Worm (Caenorhabditis elegans) whole organism, L4 larva: Measurements from ENCODE around the gene C02E7.6.
A peak's percentile ranks its signal among the peaks of the same experiment; 100 is the strongest.

ENCODE experiments used
- F26F4.8 ChIP-seq: fragments of 200-800 bp; sonication (Bioruptor generic); conservative IDR thresholded peaks from 2 replicates; pipeline ENCODE4 v1.3.6; 2022; ENCODE audit warnings: missing genetic modification characterization, missing compliant biosample characterization
- F44E2.7 ChIP-seq: fragments of 200-800 bp; sonication (Bioruptor generic); IDR thresholded peaks from 2 replicates; pipeline ENCODE4 v2.1.2; 2022; ENCODE audit warnings: missing genetic modification characterization, missing compliant biosample characterization
- ama-1 ChIP-seq: fragments of 150-350 bp; optimal IDR thresholded peaks from 2 replicates; lab custom pipeline; 2014; ENCODE audit warnings: inconsistent platforms, mixed read lengths
- arid-1 ChIP-seq: fragments of 200-800 bp; sonication (Bioruptor generic); conservative IDR thresholded peaks from 2 replicates; pipeline ENCODE4 v1.3.6; 2022; ENCODE audit warnings: missing genetic modification reagents, missing genetic modification characterization, missing compliant biosample characterization
- ceh-32 ChIP-seq: sonication (generic microtip); optimal IDR thresholded peaks from 2 replicates; lab custom pipeline; 2016; ENCODE audit warnings: mild to moderate bottlenecking, missing genetic modification characterization, missing compliant biosample characterization; ENCODE audit not compliant: poor library complexity
- daf-16 ChIP-seq, 3 experiments: sonication (generic microtip); optimal IDR thresholded peaks; 2 replicates each; lab custom pipeline; 2016 to 2017; ENCODE audit warnings: missing genetic modification characterization in 3 of 3, missing genetic modification reagents in 3 of 3, mild to moderate bottlenecking in 2 of 3, missing compliant biosample characterization in 2 of 3, missing biosample characterization in 1 of 3, moderate library complexity in 1 of 3
- dmd-6 ChIP-seq: fragments of 200-800 bp; sonication (Bioruptor generic); IDR thresholded peaks from 2 replicates; pipeline ENCODE4 v1.3.6; 2022; ENCODE audit warnings: missing genetic modification reagents, missing genetic modification characterization, missing compliant biosample characterization
- dpl-1 ChIP-seq: fragments of 150-350 bp; optimal IDR thresholded peaks from 2 replicates; lab custom pipeline; 2014; ENCODE audit warnings: missing biosample characterization, missing genetic modification reagents, missing genetic modification characterization
- duxl-1 ChIP-seq: sonication (generic microtip); optimal IDR thresholded peaks from 2 replicates; lab custom pipeline; 2016; ENCODE audit warnings: mild to moderate bottlenecking, missing genetic modification characterization, moderate library complexity, missing compliant biosample characterization; ENCODE audit not compliant: poor library complexity
- dve-1 ChIP-seq: sonication (generic microtip); optimal IDR thresholded peaks from 2 replicates; lab custom pipeline; 2017; ENCODE audit warnings: antibody characterized with exemption, mild to moderate bottlenecking, missing genetic modification characterization, missing compliant biosample characterization; ENCODE audit not compliant: insufficient read depth
- gei-8 ChIP-seq: fragments of 200-800 bp; sonication (Bioruptor generic); optimal IDR thresholded peaks from 2 replicates; lab custom pipeline; 2018; ENCODE audit warnings: mild to moderate bottlenecking, missing genetic modification characterization, missing compliant biosample characterization
- hif-1 ChIP-seq, 2 experiments: sonication (generic microtip); optimal IDR thresholded peaks; 2 replicates each; lab custom pipeline; 2016 to 2017; ENCODE audit warnings: missing compliant biosample characterization in 2 of 2, missing genetic modification characterization in 2 of 2, missing genetic modification reagents in 2 of 2, missing genotype in 2 of 2, mild to moderate bottlenecking in 1 of 2
- lim-7 ChIP-seq: fragments of 200-800 bp; sonication (Bioruptor generic); IDR thresholded peaks from 2 replicates; pipeline ENCODE4 v1.3.6; 2022; ENCODE audit warnings: missing genetic modification characterization, missing compliant biosample characterization
- mdt-29 ChIP-seq: fragments of 200-800 bp; sonication (Bioruptor generic); IDR thresholded peaks from 2 replicates; pipeline ENCODE4 v1.3.6; 2022; ENCODE audit warnings: missing genetic modification reagents, missing genetic modification characterization, missing compliant biosample characterization
- nhr-42 ChIP-seq: fragments of 200-800 bp; sonication (Bioruptor generic); IDR thresholded peaks from 2 replicates; pipeline ENCODE4 v1.3.6; 2022; ENCODE audit warnings: missing genetic modification characterization, missing compliant biosample characterization
- pha-4 ChIP-seq, 2 experiments: fragments of 150-350 bp in 1 of 2; fragments of 200-800 bp in 1 of 2; sonication (Bioruptor generic) in 1 of 2; IDR thresholded peaks in 1 of 2; optimal IDR thresholded peaks in 1 of 2; 2 replicates each; pipeline versions ENCODE4 v1.3.6 to Lab custom; 2014 to 2022; ENCODE audit warnings: missing genetic modification characterization in 2 of 2, missing genetic modification reagents in 2 of 2, missing biosample characterization in 1 of 2, missing compliant biosample characterization in 1 of 2
- skn-1 ChIP-seq: fragments of 150-350 bp; optimal IDR thresholded peaks from 2 replicates; lab custom pipeline; 2014; ENCODE audit warnings: missing biosample characterization, missing genetic modification characterization
- tra-1 ChIP-seq: fragments of 200-800 bp; sonication (Bioruptor generic); IDR thresholded peaks from 2 replicates; pipeline ENCODE4 v1.3.6; 2022; ENCODE audit warnings: missing genetic modification reagents, missing genetic modification characterization, missing compliant biosample characterization
- unc-62 ChIP-seq, 3 experiments: fragments of 150-350 bp in 1 of 3; sonication (generic microtip); optimal IDR thresholded peaks in 2 of 3; peaks in 1 of 3; 1 replicate in 1 of 3; 2 replicates in 2 of 3; lab custom pipeline; 2014 to 2017; ENCODE audit warnings: missing biosample characterization in 3 of 3, missing genetic modification characterization in 3 of 3, missing genetic modification reagents in 3 of 3, missing genotype in 1 of 3
- vab-7 ChIP-seq: fragments of 200-800 bp; sonication (Bioruptor generic); IDR thresholded peaks from 2 replicates; pipeline ENCODE4 v1.3.6; 2022; ENCODE audit warnings: missing genetic modification reagents, missing genetic modification characterization, missing compliant biosample characterization

The C02E7.6 gene

ce11 chrV:4967238-4967637, 48.2 kb downstream of the C02E7.6 start (continued):
- TF ChIP-seq hif-1 (tag; optimal IDR thresholded peaks at IDR 0.05; lab: Kevin White, UChicago) (no peak), dpl-1 (GFP tag; lab: Kevin White, UChicago) (no peak), pha-4 (GFP tag; IDR thresholded peaks at IDR 0.05; lab: Robert Waterston, UW) (no peak), pha-4 (tag; optimal IDR thresholded peaks at IDR 0.05; lab: Kevin White, UChicago) (no peak), arid-1 (GFP tag; lab: Robert Waterston, UW) (no peak)

- no peak for TF ChIP-seq daf-16 (GFP tag; optimal IDR thresholded peaks at IDR 0.05; lab: Kevin White, UChicago)
- TF ChIP-seq daf-16 (tag; optimal IDR thresholded peaks at IDR 0.05; lab: Kevin White, UChicago), result no peak
- no peak for TF ChIP-seq tra-1 (GFP tag; lab: Robert Waterston, UW)
- no peak for TF ChIP-seq ceh-32 (tag; lab: Kevin White, UChicago)
- no peak for TF ChIP-seq vab-7 (GFP tag; lab: Robert Waterston, UW)
- TF ChIP-seq F44E2.7 (GFP tag; lab: Robert Waterston, UW), result no peak
- no peak for TF ChIP-seq gei-8
- no peak for TF ChIP-seq skn-1 (tag; lab: Kevin White, UChicago)
- no peak for TF ChIP-seq mdt-29 (GFP tag; lab: Robert Waterston, UW)
- no peak for TF ChIP-seq F26F4.8 (GFP tag; lab: Robert Waterston, UW)
- no peak for TF ChIP-seq arid-1 (GFP tag; lab: Robert Waterston, UW)
- peak in 1 of 2 experiments; percentile 13 for TF ChIP-seq unc-62 (GFP tag; optimal IDR thresholded peaks at IDR 0.05 in 1 of 2; lab: Kevin White, UChicago)
- TF ChIP-seq unc-62 (tag; optimal IDR thresholded peaks at IDR 0.05; lab: Kevin White, UChicago), result no peak
- TF ChIP-seq dmd-6 (GFP tag; lab: Robert Waterston, UW), result peak; percentile 17; the same call in 1 of the 2 replicates
- TF ChIP-seq dve-1, result peak; percentile 27
- TF ChIP-seq lim-7 (GFP tag; lab: Robert Waterston, UW), result no peak
- no peak for TF ChIP-seq ama-1 (lab: Kevin White, UChicago)
- no peak for TF ChIP-seq duxl-1 (tag; lab: Kevin White, UChicago)
- no peak for TF ChIP-seq nhr-42 (GFP tag; lab: Robert Waterston, UW)
- TF ChIP-seq, all 104 proteins: peak for 3
Observed at ce11 chrV:4968775-4969174, 49.8 kb downstream of the C02E7.6 start.
